Fruit fly (Drosophila melanogaster) whole organism, prepupa: Measurements from ENCODE around the gene sro.
A peak's percentile ranks its signal among the peaks of the same experiment; 100 is the strongest.

ENCODE experiments used
- Blimp-1 ChIP-seq: fragments of 200-800 bp; sonication (Bioruptor generic); optimal IDR thresholded peaks from 3 replicates; lab custom pipeline; 2017; ENCODE audit warnings: missing biosample characterization, missing genetic modification characterization, mild to moderate bottlenecking, moderate library complexity, missing genetic modification reagents
- CG10631 ChIP-seq: fragments of 200-800 bp; sonication (Bioruptor generic); optimal IDR thresholded peaks from 2 replicates; lab custom pipeline; 2016; ENCODE audit warnings: missing biosample characterization, missing genetic modification characterization
- CG10669 ChIP-seq: fragments of 200-800 bp; sonication (Bioruptor generic); optimal IDR thresholded peaks from 3 replicates; lab custom pipeline; 2018; ENCODE audit warnings: missing biosample characterization, mild to moderate bottlenecking, missing genetic modification characterization, moderate library complexity
- CG11294 ChIP-seq: fragments of 200-800 bp; sonication (Bioruptor generic); IDR thresholded peaks from 2 replicates; pipeline ENCODE4 v1.3.6; 2022; ENCODE audit warnings: missing biosample characterization, missing genetic modification characterization
- CG11762 ChIP-seq: fragments of 200-800 bp; sonication (Bioruptor generic); optimal IDR thresholded peaks from 3 replicates; lab custom pipeline; 2016; ENCODE audit warnings: missing biosample characterization, missing genetic modification characterization; ENCODE audit not compliant: insufficient read depth
- CG15336 ChIP-seq: fragments of 200-800 bp; sonication (Bioruptor generic); IDR thresholded peaks from 2 replicates; pipeline ENCODE4 v1.3.6; 2022; ENCODE audit warnings: missing biosample characterization, missing genetic modification characterization
- CG1621 ChIP-seq: fragments of 200-800 bp; sonication (Bioruptor generic); optimal IDR thresholded peaks from 3 replicates; lab custom pipeline; 2018; ENCODE audit warnings: missing biosample characterization, mild to moderate bottlenecking, missing genetic modification characterization
- CG3032 ChIP-seq: fragments of 200-800 bp; optimal IDR thresholded peaks from 2 replicates; lab custom pipeline; 2019; ENCODE audit warnings: missing biosample characterization, mild to moderate bottlenecking, missing genetic modification characterization, moderate library complexity
- CG34406 ChIP-seq: fragments of 200-800 bp; sonication (Bioruptor generic); optimal IDR thresholded peaks from 3 replicates; lab custom pipeline; 2016; ENCODE audit warnings: missing biosample characterization, missing genetic modification characterization
- CG3919 ChIP-seq: fragments of 200-800 bp; sonication (Bioruptor generic); optimal IDR thresholded peaks from 3 replicates; lab custom pipeline; 2016; ENCODE audit warnings: missing biosample characterization, missing genetic modification characterization
- CG4318 ChIP-seq: fragments of 200-800 bp; sonication (Bioruptor generic); optimal IDR thresholded peaks from 3 replicates; lab custom pipeline; 2017; ENCODE audit warnings: missing biosample characterization, mild to moderate bottlenecking, missing genetic modification characterization
- CG6163 ChIP-seq: fragments of 200-800 bp; sonication (Bioruptor generic); IDR thresholded peaks from 3 replicates; pipeline ENCODE4 v1.3.6; 2022; ENCODE audit warnings: missing biosample characterization, missing genetic modification characterization
- CG6808 ChIP-seq: fragments of 200-800 bp; sonication (Bioruptor generic); optimal IDR thresholded peaks from 3 replicates; lab custom pipeline; 2017; ENCODE audit warnings: missing biosample characterization, missing genetic modification characterization, mild to moderate bottlenecking, moderate library complexity, missing genetic modification reagents
- CG6854 ChIP-seq: fragments of 200-800 bp; sonication (Bioruptor generic); optimal IDR thresholded peaks from 2 replicates; lab custom pipeline; 2017; ENCODE audit warnings: missing biosample characterization, mild to moderate bottlenecking, missing genetic modification characterization
- CG8632 ChIP-seq: fragments of 200-800 bp; sonication (Bioruptor generic); optimal IDR thresholded peaks from 3 replicates; lab custom pipeline; 2016; ENCODE audit warnings: missing biosample characterization, missing genetic modification characterization
- Eip75B ChIP-seq: fragments of 200-800 bp; sonication (Bioruptor generic); optimal IDR thresholded peaks from 3 replicates; lab custom pipeline; 2016; ENCODE audit warnings: missing biosample characterization, missing genetic modification characterization
- Eip78C ChIP-seq: fragments of 200-800 bp; sonication (Bioruptor generic); peaks from one replicate; lab custom pipeline; 2016; ENCODE audit warnings: missing biosample characterization, missing genetic modification characterization
- Eip93F ChIP-seq: fragments of 200-800 bp; sonication (Bioruptor generic); optimal IDR thresholded peaks from 2 replicates; lab custom pipeline; 2016; ENCODE audit warnings: missing biosample characterization, mild to moderate bottlenecking, missing genetic modification characterization
- Ets21C ChIP-seq: fragments of 200-800 bp; sonication (Bioruptor generic); optimal IDR thresholded peaks from 3 replicates; lab custom pipeline; 2016; ENCODE audit warnings: missing biosample characterization, missing genetic modification characterization
- Gug ChIP-seq: fragments of 200-800 bp; sonication (Bioruptor generic); IDR thresholded peaks from 2 replicates; pipeline ENCODE4 v1.3.6; 2022; ENCODE audit warnings: missing biosample characterization, missing genetic modification characterization
- Hr38 ChIP-seq: sonication (Bioruptor generic); optimal IDR thresholded peaks from 2 replicates; lab custom pipeline; 2016; ENCODE audit warnings: missing biosample characterization, missing genetic modification characterization
- Hr4 ChIP-seq: fragments of 200-800 bp; sonication (Bioruptor generic); optimal IDR thresholded peaks from 3 replicates; lab custom pipeline; 2016; ENCODE audit warnings: missing biosample characterization, missing genetic modification characterization
- Lpt ChIP-seq: fragments of 200-800 bp; sonication (Bioruptor generic); optimal IDR thresholded peaks from 3 replicates; lab custom pipeline; 2016; ENCODE audit warnings: missing biosample characterization, missing genetic modification characterization
- Met ChIP-seq: fragments of 200-800 bp; sonication (Bioruptor generic); optimal IDR thresholded peaks from 3 replicates; lab custom pipeline; 2016; ENCODE audit warnings: missing biosample characterization, missing genetic modification characterization
- Sox102F ChIP-seq: fragments of 200-800 bp; sonication (Bioruptor generic); optimal IDR thresholded peaks from 2 replicates; lab custom pipeline; 2016; ENCODE audit warnings: missing biosample characterization, mild to moderate bottlenecking, missing genetic modification characterization
- Sox14 ChIP-seq: fragments of 200-800 bp; sonication (Bioruptor generic); optimal IDR thresholded peaks from 3 replicates; lab custom pipeline; 2016; ENCODE audit warnings: missing biosample characterization, missing genetic modification characterization
- Sox15 ChIP-seq: fragments of 200-800 bp; sonication (Bioruptor generic); optimal IDR thresholded peaks from 3 replicates; lab custom pipeline; 2016; ENCODE audit warnings: missing biosample characterization, missing genetic modification characterization
- achi ChIP-seq: fragments of 200-800 bp; sonication (Bioruptor generic); optimal IDR thresholded peaks from 3 replicates; lab custom pipeline; 2016; ENCODE audit warnings: missing biosample characterization, missing genetic modification characterization
- cyc ChIP-seq: fragments of 200-800 bp; sonication (Bioruptor generic); optimal IDR thresholded peaks from 3 replicates; lab custom pipeline; 2016; ENCODE audit warnings: missing biosample characterization, missing genetic modification characterization
- dac ChIP-seq: fragments of 200-800 bp; sonication (Bioruptor generic); optimal IDR thresholded peaks from 2 replicates; lab custom pipeline; 2017; ENCODE audit warnings: missing biosample characterization, mild to moderate bottlenecking, missing genetic modification characterization
- eg ChIP-seq: fragments of 200-800 bp; sonication (Bioruptor generic); IDR thresholded peaks from 3 replicates; pipeline ENCODE4 v1.3.6; 2022; ENCODE audit warnings: missing biosample characterization, missing genetic modification characterization
- esn ChIP-seq: fragments of 200-800 bp; sonication (Bioruptor generic); optimal IDR thresholded peaks from 2 replicates; lab custom pipeline; 2016; ENCODE audit warnings: missing biosample characterization, mild to moderate bottlenecking, missing genetic modification characterization, moderate library complexity
- fd59A ChIP-seq: fragments of 200-800 bp; sonication (Bioruptor generic); optimal IDR thresholded peaks from 2 replicates; lab custom pipeline; 2017; ENCODE audit warnings: missing biosample characterization, mild to moderate bottlenecking, missing genetic modification characterization, missing genetic modification reagents
- fd85E ChIP-seq: fragments of 200-800 bp; sonication (Bioruptor generic); optimal IDR thresholded peaks from 3 replicates; lab custom pipeline; 2016; ENCODE audit warnings: missing biosample characterization, missing genetic modification characterization
- fkh ChIP-seq: fragments of 200-800 bp; sonication (Bioruptor generic); optimal IDR thresholded peaks from 3 replicates; lab custom pipeline; 2017; ENCODE audit warnings: missing biosample characterization, mild to moderate bottlenecking, missing genetic modification characterization, moderate library complexity
- pdm3 ChIP-seq: fragments of 200-800 bp; sonication (Bioruptor generic); optimal IDR thresholded peaks from 3 replicates; lab custom pipeline; 2016; ENCODE audit warnings: missing biosample characterization, missing genetic modification characterization
- spab ChIP-seq: fragments of 200-800 bp; sonication (Bioruptor generic); optimal IDR thresholded peaks from 2 replicates; lab custom pipeline; 2017; ENCODE audit warnings: missing biosample characterization, mild to moderate bottlenecking, missing genetic modification characterization, missing genetic modification reagents
- svp ChIP-seq: fragments of 200-800 bp; sonication (Bioruptor generic); peaks from one replicate; lab custom pipeline; 2016; ENCODE audit warnings: missing biosample characterization, missing genetic modification characterization
- topi ChIP-seq: fragments of 200-800 bp; sonication (Bioruptor generic); optimal IDR thresholded peaks from 3 replicates; lab custom pipeline; 2016; ENCODE audit warnings: missing biosample characterization, missing genetic modification characterization
- vri ChIP-seq: fragments of 200-800 bp; sonication (Bioruptor generic); optimal IDR thresholded peaks from 3 replicates; lab custom pipeline; 2016; ENCODE audit warnings: missing biosample characterization, mild to moderate bottlenecking, missing genetic modification characterization

The sro gene

dm6 chr3R:29786016-29786996 is 8.1 kb upstream of the sro start (continued):
- TF ChIP-seq Eip78C (GFP tag; lab: Kevin White, UChicago) (peak; percentile 97), CG15336 (GFP tag; lab: Robert Waterston, UW) (peak; percentile 64), CG6854 (GFP tag; lab: Kevin White, UChicago) (peak; percentile 46), pdm3 (GFP tag; lab: Kevin White, UChicago) (peak; percentile 60), CG34406 (peak; percentile 49), CG11294 (GFP tag; lab: Robert Waterston, UW) (peak; percentile 62), fkh (no peak), topi (peak; percentile 95), CG8632 (GFP tag; lab: Kevin White, UChicago) (no peak), Hr4 (GFP tag; lab: Kevin White, UChicago) (no peak), Lpt (GFP tag; lab: Kevin White, UChicago) (peak; percentile 63)

dm6 chr3R:29787891-29788549 is 6.4 kb upstream of the sro start:
- TF ChIP-seq Lpt (GFP tag; lab: Kevin White, UChicago), result no peak
- TF ChIP-seq Met (GFP tag; lab: Kevin White, UChicago), result peak; percentile 15
- no peak for TF ChIP-seq CG11762 (GFP tag; lab: Kevin White, UChicago)
- TF ChIP-seq achi, result no peak
- TF ChIP-seq CG10669, result no peak
- TF ChIP-seq Eip75B (GFP tag; lab: Kevin White, UChicago), result no peak
- no peak for TF ChIP-seq Ets21C
- TF ChIP-seq svp (GFP tag; lab: Kevin White, UChicago), result peak; percentile 77
- no peak for TF ChIP-seq pdm3 (GFP tag; lab: Kevin White, UChicago)
- no peak for TF ChIP-seq fd85E (GFP tag; lab: Kevin White, UChicago)
- no peak for TF ChIP-seq cyc (GFP tag; lab: Kevin White, UChicago)
- peak; percentile 18 for TF ChIP-seq vri (GFP tag; lab: Kevin White, UChicago)
- TF ChIP-seq Sox15 (GFP tag; lab: Kevin White, UChicago), result no peak
- TF ChIP-seq CG34406, result no peak
- TF ChIP-seq Hr38 (GFP tag; lab: Kevin White, UChicago), result no peak
- no peak for TF ChIP-seq spab (GFP tag; lab: Kevin White, UChicago)
- peak; percentile 5 for TF ChIP-seq Eip93F (GFP tag; lab: Kevin White, UChicago)
- TF ChIP-seq Blimp-1, result peak; percentile 65
- no peak for TF ChIP-seq CG4318 (GFP tag; lab: Kevin White, UChicago)
- TF ChIP-seq CG1621 (tag; lab: Kevin White, UChicago), result no peak
- peak; percentile 56 for TF ChIP-seq CG6854 (GFP tag; lab: Kevin White, UChicago)
- TF ChIP-seq fkh, result no peak
- TF ChIP-seq CG11294 (GFP tag; lab: Robert Waterston, UW), result no peak
- no peak for TF ChIP-seq dac (GFP tag; lab: Kevin White, UChicago)
- no peak for TF ChIP-seq fd59A
- no peak for TF ChIP-seq Gug
- TF ChIP-seq Sox102F (GFP tag; lab: Kevin White, UChicago), result peak; percentile 33
- TF ChIP-seq esn (GFP tag; lab: Kevin White, UChicago), result peak; percentile 43
- TF ChIP-seq CG10631 (GFP tag; lab: Kevin White, UChicago), result no peak
- no peak for TF ChIP-seq eg (GFP tag; lab: Robert Waterston, UW)
- TF ChIP-seq CG8632 (GFP tag; lab: Kevin White, UChicago), result no peak
- no peak for TF ChIP-seq CG3919 (GFP tag; lab: Kevin White, UChicago)
- TF ChIP-seq CG15336 (GFP tag; lab: Robert Waterston, UW), result no peak
- TF ChIP-seq Sox14 (GFP tag; lab: Kevin White, UChicago), result peak; percentile 18
- peak; percentile 38 for TF ChIP-seq topi
- TF ChIP-seq CG3032 (tag; lab: Kevin White, UChicago), result no peak
- no peak for TF ChIP-seq CG6163
- TF ChIP-seq CG6808, result no peak
